Worm (Caenorhabditis elegans) whole organism, dauer: ENCODE results near the gene F22B7.3.

Experiments
- unc-62 ChIP-seq: sonication (generic microtip); optimal IDR thresholded peaks from 2 replicates; lab custom pipeline; 2017; ENCODE audit warnings: missing biosample characterization, missing genetic modification reagents, missing genetic modification characterization

The F22B7.3 gene

ce11 chrIII:8648589-8648988, at the start of gene F22B7.3:
F22B7.3 (plus strand) TSS chrIII:8648889.
- no peak for TF ChIP-seq unc-62 (GFP tag; lab: Kevin White, UChicago)

ce11 chrIII:8598961-8599360, 49.7 kb upstream of the F22B7.3 start:
- no peak for TF ChIP-seq unc-62 (GFP tag; lab: Kevin White, UChicago)

ce11 chrIII:8602148-8602547, 46.5 kb upstream of the F22B7.3 start:
- TF ChIP-seq unc-62 (GFP tag; lab: Kevin White, UChicago): no peak

- TF ChIP-seq unc-62 (GFP tag; lab: Kevin White, UChicago): no peak
Observed at ce11 chrIII:8605532-8605931, 43.2 kb upstream of the F22B7.3 start, which contains the start of gene C06E1.1. C06E1.1 (plus strand) TSS chrIII:8605832.

- TF ChIP-seq unc-62 (GFP tag; lab: Kevin White, UChicago): no peak
Observed at ce11 chrIII:8609683-8610082, 39.0 kb upstream of the F22B7.3 start, which contains the start of gene C06E1.9. C06E1.9 (minus strand) TSS chrIII:8609783.

ce11 chrIII:8611282-8611681, 37.4 kb upstream of the F22B7.3 start:
- no peak for TF ChIP-seq unc-62 (GFP tag; lab: Kevin White, UChicago)

ce11 chrIII:8613573-8613972, 35.1 kb upstream of the F22B7.3 start:
- TF ChIP-seq unc-62 (GFP tag; lab: Kevin White, UChicago): no peak

ce11 chrIII:8614490-8614889, 34.2 kb upstream of the F22B7.3 start, which contains the start of gene rha-2:
rha-2 (minus strand) TSS chrIII:8614569.
- no peak for TF ChIP-seq unc-62 (GFP tag; lab: Kevin White, UChicago)

ce11 chrIII:8616587-8616986, 32.1 kb upstream of the F22B7.3 start, which contains the start of gene C06E1.11:
C06E1.11 (minus strand) TSS chrIII:8616687.
- TF ChIP-seq unc-62 (GFP tag; lab: Kevin White, UChicago): no peak

- TF ChIP-seq unc-62 (GFP tag; lab: Kevin White, UChicago): no peak
Observed at ce11 chrIII:8618412-8618960, 30.2 kb upstream of the F22B7.3 start, which contains the start of gene C13G5.2. C13G5.2 (minus strand) TSS chrIII:8618462.

- no peak for TF ChIP-seq unc-62 (GFP tag; lab: Kevin White, UChicago)
Observed at ce11 chrIII:8620259-8620658, 28.4 kb upstream of the F22B7.3 start.

- TF ChIP-seq unc-62 (GFP tag; lab: Kevin White, UChicago): no peak
Observed at ce11 chrIII:8621002-8621401, 27.7 kb upstream of the F22B7.3 start.

- no peak for TF ChIP-seq unc-62 (GFP tag; lab: Kevin White, UChicago)
Observed at ce11 chrIII:8621982-8622381, 26.7 kb upstream of the F22B7.3 start.

- no peak for TF ChIP-seq unc-62 (GFP tag; lab: Kevin White, UChicago)
Observed at ce11 chrIII:8622435-8622834, 26.3 kb upstream of the F22B7.3 start, which contains the start of gene ceh-16. ceh-16 (plus strand) TSS chrIII:8622735.

ce11 chrIII:8625125-8625524, 23.6 kb upstream of the F22B7.3 start:
- no peak for TF ChIP-seq unc-62 (GFP tag; lab: Kevin White, UChicago)

- no peak for TF ChIP-seq unc-62 (GFP tag; lab: Kevin White, UChicago)
Observed at ce11 chrIII:8628405-8628982, 20.2 kb upstream of the F22B7.3 start, which contains the start of the genes polk-1 and gpr-1. polk-1 (minus strand) TSS chrIII:8628590. gpr-1 (plus strand) TSS chrIII:8628932.

ce11 chrIII:8630833-8631232, 17.9 kb upstream of the F22B7.3 start, which contains the start of gene dnj-10:
dnj-10 (plus strand) TSS chrIII:8631165.
- TF ChIP-seq unc-62 (GFP tag; lab: Kevin White, UChicago): no peak
